Fruit fly (Drosophila melanogaster): Measurements from ENCODE around the gene Pex7.

- no peak for TF ChIP-seq ttk (optimal IDR thresholded peaks at IDR 0.05)
- no peak for TF ChIP-seq psq (optimal IDR thresholded peaks at IDR 0.05)
- TF ChIP-seq insv (optimal IDR thresholded peaks at IDR 0.05): no peak
- no peak for TF ChIP-seq Sin3A (optimal IDR thresholded peaks at IDR 0.05)
- no peak for TF ChIP-seq Myc (optimal IDR thresholded peaks at IDR 0.05)
- no peak for TF ChIP-seq h (optimal IDR thresholded peaks at IDR 0.05)
Observed at dm6 chr3L:8683773-8684172, 36.8 kb downstream of the Pex7 start.
